Worm (Caenorhabditis elegans): ENCODE measurements around the gene mpst-3.
A peak's percentile ranks its signal among the peaks of the same experiment; 100 is the strongest.

Gene mpst-3

DNA sequence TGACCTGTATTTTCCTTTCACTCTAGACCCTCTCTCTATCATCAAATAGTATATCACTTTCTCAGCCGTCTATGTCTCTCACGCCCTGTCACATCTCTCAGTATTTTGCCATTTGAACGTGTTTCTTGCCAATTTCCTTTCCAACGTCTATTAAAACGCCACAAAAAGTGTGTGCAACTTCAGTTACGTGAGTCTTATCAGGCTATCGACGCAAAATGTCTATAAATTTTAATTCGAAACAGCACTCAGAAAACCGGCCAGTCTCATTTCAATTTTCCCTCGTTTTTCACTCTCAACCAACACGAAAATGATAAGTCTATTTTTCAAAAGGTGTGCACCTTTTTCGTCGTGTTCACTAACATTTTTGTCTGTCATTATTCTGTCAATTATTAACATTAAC, at the start of gene mpst-3:
Gene mpst-3 (plus strand): TSS at position 91 of the 400 bp plus-strand sequence.
- TF ChIP-seq flh-1 (GFP tag; optimal IDR thresholded peaks at IDR 0.05): no peak
- no peak for TF ChIP-seq ces-1 (GFP tag; optimal IDR thresholded peaks at IDR 0.05)
- no peak for TF ChIP-seq unc-62 (GFP tag; optimal IDR thresholded peaks at IDR 0.05)
- TF ChIP-seq bed-3 (GFP tag; optimal IDR thresholded peaks at IDR 0.05): no peak
- no peak for TF ChIP-seq mep-1 (tag; optimal IDR thresholded peaks at IDR 0.05)
- no peak for TF ChIP-seq M03D4.4 (tag; optimal IDR thresholded peaks at IDR 0.05)
- TF ChIP-seq lsy-2 (tag; optimal IDR thresholded peaks at IDR 0.05): no peak

DNA sequence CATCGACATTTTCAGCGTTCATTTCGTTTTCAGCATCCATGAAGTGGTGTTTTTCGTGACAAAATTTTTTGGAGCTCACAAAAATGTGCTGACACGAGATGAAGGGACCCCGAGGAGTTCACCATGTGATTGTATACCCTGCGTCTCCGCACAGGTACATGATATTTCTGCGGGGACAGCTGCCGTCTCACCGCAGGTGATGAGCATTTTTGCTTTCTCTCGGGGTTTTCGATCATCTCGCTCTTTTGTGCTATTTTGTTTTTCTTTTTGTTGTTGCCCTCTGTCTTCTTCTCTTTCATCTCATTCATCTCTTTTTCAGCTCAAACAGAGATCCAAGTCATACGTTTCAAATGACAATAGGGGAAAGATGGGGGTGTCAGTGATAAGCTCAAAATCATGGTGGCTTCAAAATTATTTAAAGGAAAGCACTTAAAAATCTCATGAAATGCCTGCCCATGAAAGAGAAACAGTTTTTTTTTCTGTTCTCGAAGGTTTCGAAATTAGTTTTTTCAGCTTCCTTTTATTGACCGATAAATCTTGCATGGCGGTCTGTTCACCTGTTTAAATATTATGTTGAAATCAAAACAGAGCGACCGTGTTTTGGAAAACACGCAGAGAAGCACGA, 48.0 kb upstream of the mpst-3 start, which contains the start of gene ret-1:
Gene ret-1 (minus strand): TSS at position 123 of the 625 bp plus-strand sequence.
- TF ChIP-seq unc-62 (GFP tag; optimal IDR thresholded peaks at IDR 0.05): peak; percentile 73
- no peak for TF ChIP-seq ham-2 (GFP tag; optimal IDR thresholded peaks at IDR 0.05)
- TF ChIP-seq nhr-237 (tag; optimal IDR thresholded peaks at IDR 0.05): no peak
- TF ChIP-seq hlh-1 (tag; optimal IDR thresholded peaks at IDR 0.05): peak; percentile 96
- TF ChIP-seq lsy-2 (tag; optimal IDR thresholded peaks at IDR 0.05): no peak
- no peak for TF ChIP-seq ceh-43 (GFP tag; optimal IDR thresholded peaks at IDR 0.05)
- peak; percentile 69 for TF ChIP-seq unc-120 (tag; optimal IDR thresholded peaks at IDR 0.05; ENCODE audit: poor library complexity, severe bottlenecking)
- no peak for TF ChIP-seq ztf-11 (tag; optimal IDR thresholded peaks at IDR 0.05)

- TF ChIP-seq nhr-2 (tag; optimal IDR thresholded peaks at IDR 0.05) (peak; percentile 26), snpc-4 (tag; optimal IDR thresholded peaks at IDR 0.05) (no peak), unc-120 (tag; optimal IDR thresholded peaks at IDR 0.05; ENCODE audit: poor library complexity, severe bottlenecking) (peak; percentile 4), hlh-1 (tag; optimal IDR thresholded peaks at IDR 0.05) (peak; percentile 99), unc-62 (GFP tag; optimal IDR thresholded peaks at IDR 0.05) (peak; percentile 98), nhr-76 (tag; optimal IDR thresholded peaks at IDR 0.05) (no peak), zip-8 (tag; optimal IDR thresholded peaks at IDR 0.05) (no peak), blmp-1 (tag; optimal IDR thresholded peaks at IDR 0.05) (no peak), mab-5 (tag; optimal IDR thresholded peaks at IDR 0.05) (peak; percentile 59)
Measured at ce11 chrV:14848510-14849206, 46.8 kb upstream of the mpst-3 start.

DNA sequence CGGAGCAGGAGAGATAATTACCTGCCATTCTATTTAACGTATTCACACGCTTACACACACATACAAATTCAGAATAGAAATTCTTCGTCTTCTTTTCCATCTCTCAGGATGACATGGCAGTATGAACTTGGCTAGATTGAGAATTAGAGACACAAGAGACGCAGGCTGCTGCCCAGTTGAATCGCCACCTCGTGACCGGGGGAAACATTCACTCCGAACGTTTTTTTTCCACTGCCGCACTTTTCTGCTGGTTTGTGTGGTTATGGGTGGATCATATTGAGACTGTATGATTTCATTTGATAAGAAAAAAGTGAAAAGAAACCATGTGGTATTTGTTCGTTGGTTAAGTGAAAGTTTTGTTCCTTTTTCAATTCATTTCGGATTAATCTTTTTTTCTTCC, 45.8 kb upstream of the mpst-3 start:
- TF ChIP-seq unc-62 (GFP tag; optimal IDR thresholded peaks at IDR 0.05) (no peak), unc-120 (tag; optimal IDR thresholded peaks at IDR 0.05; ENCODE audit: poor library complexity, severe bottlenecking) (no peak), lin-13 (tag; optimal IDR thresholded peaks at IDR 0.05) (no peak), nhr-28 (tag; optimal IDR thresholded peaks at IDR 0.05) (no peak), nhr-237 (tag; optimal IDR thresholded peaks at IDR 0.05) (no peak), drap-1 (GFP tag; optimal IDR thresholded peaks at IDR 0.05) (peak; percentile 42), zip-8 (tag; optimal IDR thresholded peaks at IDR 0.05) (no peak), elt-1 (tag; optimal IDR thresholded peaks at IDR 0.05; ENCODE audit: borderline replicate concordance, insufficient read depth) (no peak), ham-2 (GFP tag; optimal IDR thresholded peaks at IDR 0.05) (peak; percentile 32), ces-1 (GFP tag; optimal IDR thresholded peaks at IDR 0.05) (no peak)

DNA sequence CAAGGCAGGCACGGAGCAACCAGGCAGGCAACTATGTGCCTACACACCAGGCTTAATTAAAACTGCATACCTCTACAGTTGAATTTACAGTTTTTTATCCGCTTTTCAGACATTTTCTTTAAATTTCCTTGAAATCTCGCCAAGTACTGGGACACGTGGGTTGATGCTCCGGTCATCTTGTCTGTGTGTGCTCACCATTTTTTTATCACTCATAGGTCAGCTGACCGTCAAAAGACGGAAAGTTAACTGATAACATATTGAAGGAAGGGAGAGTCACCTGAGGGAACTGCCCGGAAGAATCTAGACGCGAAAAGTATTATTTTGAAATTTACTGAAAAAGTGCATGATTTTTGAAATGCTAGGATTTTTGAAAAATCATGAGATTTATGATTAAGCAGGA, 44.9 kb upstream of the mpst-3 start:
- TF ChIP-seq ceh-83 (GFP tag; optimal IDR thresholded peaks at IDR 0.05) (no peak), ham-2 (GFP tag; optimal IDR thresholded peaks at IDR 0.05) (no peak)

DNA sequence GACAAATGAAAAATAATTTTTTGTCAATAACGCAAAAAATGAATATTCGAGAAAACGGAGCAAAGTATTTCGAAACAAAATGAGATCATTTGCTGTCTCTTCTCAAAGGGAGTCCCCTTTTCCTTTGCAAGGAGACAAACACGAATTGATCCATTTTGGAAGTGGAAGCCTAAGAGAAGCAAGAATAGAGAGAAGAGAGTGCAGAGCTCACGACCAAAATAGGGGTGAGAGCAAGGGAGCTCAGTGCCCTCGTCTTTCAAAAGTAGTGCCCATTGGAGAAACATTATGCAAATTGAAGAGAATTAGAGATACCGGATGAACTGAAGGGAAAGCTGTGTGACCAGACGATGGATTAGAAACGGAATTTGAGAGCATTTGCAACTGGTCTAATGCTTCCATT, 44.2 kb upstream of the mpst-3 start:
- no peak for TF ChIP-seq tbx-8 (GFP tag; optimal IDR thresholded peaks at IDR 0.05)
- TF ChIP-seq drap-1 (GFP tag; optimal IDR thresholded peaks at IDR 0.05): peak; percentile 4
- TF ChIP-seq pha-4 (tag; optimal IDR thresholded peaks at IDR 0.05): no peak
- no peak for TF ChIP-seq lin-13 (tag; optimal IDR thresholded peaks at IDR 0.05)
- TF ChIP-seq ztf-11 (tag; optimal IDR thresholded peaks at IDR 0.05): no peak
- TF ChIP-seq unc-62 (GFP tag; optimal IDR thresholded peaks at IDR 0.05): no peak
- peak; percentile 80 for TF ChIP-seq ces-1 (GFP tag; optimal IDR thresholded peaks at IDR 0.05)
- no peak for TF ChIP-seq mab-5 (tag; optimal IDR thresholded peaks at IDR 0.05)
- TF ChIP-seq sptf-1 (tag; optimal IDR thresholded peaks at IDR 0.05): no peak
- peak; percentile 20 for TF ChIP-seq mls-2 (tag; optimal IDR thresholded peaks at IDR 0.05)
- TF ChIP-seq sem-2 (GFP tag; optimal IDR thresholded peaks at IDR 0.05): no peak
